ENCODE assay signal across 5 fruit fly cellular contexts in the genomic region with DNA sequence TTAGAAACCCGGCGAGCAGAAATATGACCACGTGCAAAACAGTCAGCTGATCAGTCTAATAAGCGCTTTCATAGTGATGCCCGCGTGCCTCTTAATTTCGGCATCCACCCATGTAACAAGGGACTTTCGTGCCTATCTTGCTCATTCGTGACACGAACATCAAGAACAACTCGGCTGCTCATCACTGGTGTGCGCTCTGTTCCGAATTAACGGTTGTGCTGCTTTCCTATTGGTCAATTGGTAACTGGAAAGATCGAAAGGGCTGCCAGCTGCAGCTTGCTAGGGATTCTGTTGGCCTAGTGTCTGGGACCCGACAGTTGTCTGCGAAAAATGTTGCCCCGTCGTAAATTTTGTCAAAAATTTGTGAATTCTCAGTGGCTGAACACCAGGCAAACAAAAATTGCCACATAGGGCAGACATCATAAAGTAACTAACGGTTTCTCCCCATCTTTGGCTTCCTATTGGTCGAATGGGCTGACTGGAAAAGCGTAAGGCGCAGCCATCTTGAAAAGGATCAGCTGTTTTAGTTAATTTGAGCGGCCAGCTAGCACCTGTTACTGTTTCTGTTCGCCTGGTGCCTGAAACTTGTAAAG.
TF ChIP-seq lines count a peak whose summit lies in the region.

No protein-coding gene starts in this region.

- TF ChIP-seq CTCF in whole organism, embryonic (GFP tag; optimal IDR thresholded peaks at IDR 0.05; lab: Kevin White, UChicago), result no peak

TF ChIP-seq in whole organism, adult, 20 proteins besides CTCF, POLR2A, EP300 and RAD21:
- TF ChIP-seq cnc (optimal IDR thresholded peaks at IDR 0.05; lab: Kevin White, UChicago) (no peak), CG33017 (tag; optimal IDR thresholded peaks at IDR 0.05; lab: Kevin White, UChicago) (no peak), kay (GFP tag; lab: Kevin White, UChicago; ENCODE audit: borderline replicate concordance) (no peak), cic (GFP tag; optimal IDR thresholded peaks at IDR 0.05; lab: Kevin White, UChicago) (peak; percentile 51), CG1620 (GFP tag; optimal IDR thresholded peaks at IDR 0.05; lab: Kevin White, UChicago) (peak; percentile 55), ovo (GFP tag; optimal IDR thresholded peaks at IDR 0.05; lab: Kevin White, UChicago) (peak; percentile 99), Mnt (GFP tag; optimal IDR thresholded peaks at IDR 0.05; lab: Kevin White, UChicago) (peak; percentile 95), Crg-1 (GFP tag; optimal IDR thresholded peaks at IDR 0.05; lab: Kevin White, UChicago) (peak; percentile 48), pad (GFP tag; optimal IDR thresholded peaks at IDR 0.05; lab: Kevin White, UChicago) (peak; percentile 92), CG14711 (tag; optimal IDR thresholded peaks at IDR 0.05; lab: Kevin White, UChicago) (peak; percentile 35), CG7101 (tag; optimal IDR thresholded peaks at IDR 0.05; lab: Kevin White, UChicago) (peak; percentile 34), tj (GFP tag; optimal IDR thresholded peaks at IDR 0.05; lab: Kevin White, UChicago) (peak; percentile 51), bab1 (GFP tag; optimal IDR thresholded peaks at IDR 0.05; lab: Kevin White, UChicago) (peak; percentile 84)
TF ChIP-seq in whole organism, adult: peak in this region for 10.

TF ChIP-seq in whole organism, embryonic, 481 proteins besides CTCF, POLR2A, EP300 and RAD21 (continues in another document):
- TF ChIP-seq ken (GFP tag; IDR thresholded peaks at IDR 0.05; lab: Robert Waterston, UW), result no peak
- no peak for TF ChIP-seq CG17186 (GFP tag; optimal IDR thresholded peaks at IDR 0.05; lab: Kevin White, UChicago)
- no peak for TF ChIP-seq Bdp1 (GFP tag; optimal IDR thresholded peaks at IDR 0.05; lab: Kevin White, UChicago)
- peak; percentile 92 for TF ChIP-seq CG7963 (GFP tag; IDR thresholded peaks at IDR 0.05; lab: Robert Waterston, UW; ENCODE audit: partially characterized antibody)
- TF ChIP-seq Oaz (GFP tag; IDR thresholded peaks at IDR 0.05; lab: Robert Waterston, UW), result no peak
- peak; percentile 33 for TF ChIP-seq kah (GFP tag; optimal IDR thresholded peaks at IDR 0.05; lab: Kevin White, UChicago)
- no peak for TF ChIP-seq CG10209 (GFP tag; optimal IDR thresholded peaks at IDR 0.05; lab: Kevin White, UChicago)
- no peak for TF ChIP-seq dan (GFP tag; IDR thresholded peaks at IDR 0.05; lab: Robert Waterston, UW)
- no peak for TF ChIP-seq CG10565 (GFP tag; optimal IDR thresholded peaks at IDR 0.05; lab: Kevin White, UChicago)
- TF ChIP-seq CG2116 (GFP tag; optimal IDR thresholded peaks at IDR 0.05; lab: Kevin White, UChicago), result no peak
- peak; percentile 96 for TF ChIP-seq chinmo (GFP tag; IDR thresholded peaks at IDR 0.05; lab: Robert Waterston, UW; ENCODE audit: partially characterized antibody)
- TF ChIP-seq CG42726 (GFP tag; IDR thresholded peaks at IDR 0.05; lab: Robert Waterston, UW; ENCODE audit: partially characterized antibody), result peak; percentile 93
- TF ChIP-seq CG14965 (GFP tag; optimal IDR thresholded peaks at IDR 0.05; lab: Kevin White, UChicago; ENCODE audit: borderline replicate concordance), result no peak
- TF ChIP-seq TFAM (GFP tag; optimal IDR thresholded peaks at IDR 0.05; lab: Kevin White, UChicago), result no peak
- peak in 1 of 2 experiments; percentile 32 for TF ChIP-seq dpn (GFP tag; optimal IDR thresholded peaks at IDR 0.05; lab: Kevin White, UChicago)
- TF ChIP-seq CG7928 (GFP tag; optimal IDR thresholded peaks at IDR 0.05; lab: Kevin White, UChicago), result no peak
- TF ChIP-seq CG10274 (GFP tag; optimal IDR thresholded peaks at IDR 0.05; lab: Kevin White, UChicago), result no peak

TF ChIP-seq in whole organism, prepupa, 60 proteins besides CTCF, POLR2A, EP300 and RAD21 (continues in another document):
- peak; percentile 1 for TF ChIP-seq CG6792 (GFP tag; optimal IDR thresholded peaks at IDR 0.05; lab: Kevin White, UChicago)
- no peak for TF ChIP-seq CG9139 (GFP tag; optimal IDR thresholded peaks at IDR 0.05; lab: Kevin White, UChicago)
- TF ChIP-seq Eip75B (GFP tag; optimal IDR thresholded peaks at IDR 0.05; lab: Kevin White, UChicago), result peak; percentile 36
- peak; percentile 24 for TF ChIP-seq CG1621 (tag; optimal IDR thresholded peaks at IDR 0.05; lab: Kevin White, UChicago)
- no peak for TF ChIP-seq Gug (GFP tag; IDR thresholded peaks at IDR 0.05; lab: Robert Waterston, UW)
- TF ChIP-seq CG6854 (GFP tag; optimal IDR thresholded peaks at IDR 0.05; lab: Kevin White, UChicago), result no peak
- peak; percentile 34 for TF ChIP-seq CG6808 (GFP tag; optimal IDR thresholded peaks at IDR 0.05; lab: Kevin White, UChicago)
- TF ChIP-seq CG34406 (GFP tag; optimal IDR thresholded peaks at IDR 0.05; lab: Kevin White, UChicago), result no peak
- TF ChIP-seq achi (GFP tag; optimal IDR thresholded peaks at IDR 0.05; lab: Kevin White, UChicago), result no peak
- peak; percentile 7 for TF ChIP-seq topi (GFP tag; optimal IDR thresholded peaks at IDR 0.05; lab: Kevin White, UChicago)
- peak; percentile 9; the same call in 1 of the 2 replicates for TF ChIP-seq CG15336 (GFP tag; IDR thresholded peaks at IDR 0.05; lab: Robert Waterston, UW)
- no peak for TF ChIP-seq CG6276 (GFP tag; optimal IDR thresholded peaks at IDR 0.05; lab: Kevin White, UChicago)
- no peak for TF ChIP-seq pdm3 (GFP tag; optimal IDR thresholded peaks at IDR 0.05; lab: Kevin White, UChicago)
- TF ChIP-seq vri (GFP tag; optimal IDR thresholded peaks at IDR 0.05; lab: Kevin White, UChicago), result peak; percentile 91
- TF ChIP-seq salr (GFP tag; optimal IDR thresholded peaks at IDR 0.05; lab: Kevin White, UChicago), result no peak
- TF ChIP-seq CG8319 (GFP tag; optimal IDR thresholded peaks at IDR 0.05; lab: Kevin White, UChicago), result no peak
- no peak for TF ChIP-seq dac (GFP tag; optimal IDR thresholded peaks at IDR 0.05; lab: Kevin White, UChicago)
- peak; percentile 6 for TF ChIP-seq Smox (GFP tag; optimal IDR thresholded peaks at IDR 0.05; lab: Kevin White, UChicago)
- no peak for TF ChIP-seq Hr4 (GFP tag; optimal IDR thresholded peaks at IDR 0.05; lab: Kevin White, UChicago)

TF ChIP-seq in whole organism, pupa, 21 proteins besides CTCF, POLR2A, EP300 and RAD21:
- TF ChIP-seq CG34367 (tag; optimal IDR thresholded peaks at IDR 0.05; lab: Kevin White, UChicago) (no peak), Snoo (tag; optimal IDR thresholded peaks at IDR 0.05; lab: Kevin White, UChicago) (peak; percentile 5), EcR (GFP tag; optimal IDR thresholded peaks at IDR 0.05; lab: Kevin White, UChicago) (peak; percentile 53), CG32121 (GFP tag; IDR thresholded peaks at IDR 0.05; lab: Robert Waterston, UW) (0 out of 2 replicates have a peak, but pooled peaks have one; percentile 14), Ets98B (GFP tag; IDR thresholded peaks at IDR 0.05; lab: Robert Waterston, UW) (peak; percentile 33; the same call in 1 of the 2 replicates), CG13204 (GFP tag; optimal IDR thresholded peaks at IDR 0.05; lab: Kevin White, UChicago) (peak; percentile 6), CG15710 (tag; optimal IDR thresholded peaks at IDR 0.05; lab: Kevin White, UChicago) (no peak), fd96Ca (GFP tag; IDR thresholded peaks at IDR 0.05; lab: Robert Waterston, UW) (0 out of 3 replicates have a peak, but pooled peaks have one; percentile 58)

TF ChIP-seq in whole organism, wandering third instar larva, 38 proteins besides CTCF, POLR2A, EP300 and RAD21 (continues in another document):
- peak; percentile 32 to 63 for TF ChIP-seq foxo (GFP tag; optimal IDR thresholded peaks at IDR 0.05; lab: Kevin White, UChicago)
- no peak for TF ChIP-seq brk (GFP tag; optimal IDR thresholded peaks at IDR 0.05; lab: Kevin White, UChicago)
- peak; percentile 26 for TF ChIP-seq h (GFP tag; optimal IDR thresholded peaks at IDR 0.05; lab: Kevin White, UChicago)
- TF ChIP-seq Dif (GFP tag; optimal IDR thresholded peaks at IDR 0.05; lab: Kevin White, UChicago; ENCODE audit: partially characterized antibody), result peak; percentile 37
- TF ChIP-seq Sp1 (GFP tag; optimal IDR thresholded peaks at IDR 0.05; lab: Kevin White, UChicago), result peak; percentile 36
- no peak for TF ChIP-seq CG32264 (GFP tag; optimal IDR thresholded peaks at IDR 0.05; lab: Kevin White, UChicago)
- TF ChIP-seq jim (GFP tag; optimal IDR thresholded peaks at IDR 0.05; lab: Kevin White, UChicago), result no peak
- no peak for TF ChIP-seq OdsH (GFP tag; optimal IDR thresholded peaks at IDR 0.05; lab: Kevin White, UChicago)
- peak; percentile 36 for TF ChIP-seq rgr (GFP tag; optimal IDR thresholded peaks at IDR 0.05; lab: Kevin White, UChicago)
- no peak for TF ChIP-seq dl (GFP tag; optimal IDR thresholded peaks at IDR 0.05; lab: Kevin White, UChicago; ENCODE audit: insufficient read depth in 1 of 2, partially characterized antibody in 2 of 2)
- no peak for TF ChIP-seq Jra (GFP tag; optimal IDR thresholded peaks at IDR 0.05; lab: Kevin White, UChicago)
- TF ChIP-seq tai (GFP tag; optimal IDR thresholded peaks at IDR 0.05; lab: Kevin White, UChicago), result no peak
- TF ChIP-seq Dfd (GFP tag; optimal IDR thresholded peaks at IDR 0.05; lab: Kevin White, UChicago), result no peak
- TF ChIP-seq Myc (optimal IDR thresholded peaks at IDR 0.05; lab: Kevin White, UChicago), result peak; percentile 46
- no peak for TF ChIP-seq dsf (GFP tag; optimal IDR thresholded peaks at IDR 0.05; lab: Kevin White, UChicago; ENCODE audit: borderline replicate concordance)
- TF ChIP-seq Abd-B (GFP tag; optimal IDR thresholded peaks at IDR 0.05; lab: Kevin White, UChicago), result no peak
- TF ChIP-seq ey (GFP tag; optimal IDR thresholded peaks at IDR 0.05; lab: Kevin White, UChicago), result peak; percentile 3
- TF ChIP-seq sage (GFP tag; optimal IDR thresholded peaks at IDR 0.05; lab: Kevin White, UChicago), result no peak
- no peak for TF ChIP-seq Hnf4 (GFP tag; optimal IDR thresholded peaks at IDR 0.05; lab: Kevin White, UChicago)
- TF ChIP-seq HLH106 (tag; optimal IDR thresholded peaks at IDR 0.05; lab: Kevin White, UChicago), result peak; percentile 1
- no peak for TF ChIP-seq Hr78 (GFP tag; optimal IDR thresholded peaks at IDR 0.05; lab: Kevin White, UChicago)
- TF ChIP-seq GATAd (GFP tag; optimal IDR thresholded peaks at IDR 0.05; lab: Kevin White, UChicago), result no peak
- no peak for TF ChIP-seq Rel (GFP tag; optimal IDR thresholded peaks at IDR 0.05; lab: Kevin White, UChicago)
- peak; percentile 75 for TF ChIP-seq Rel (tag; optimal IDR thresholded peaks at IDR 0.05; lab: Kevin White, UChicago)
- TF ChIP-seq Mio (GFP tag; optimal IDR thresholded peaks at IDR 0.05; lab: Kevin White, UChicago), result no peak
- no peak for TF ChIP-seq psq (GFP tag; optimal IDR thresholded peaks at IDR 0.05; lab: Kevin White, UChicago)
- TF ChIP-seq Vsx2 (GFP tag; optimal IDR thresholded peaks at IDR 0.05; lab: Kevin White, UChicago; ENCODE audit: partially characterized antibody), result no peak
- TF ChIP-seq pan (optimal IDR thresholded peaks at IDR 0.05; lab: Kevin White, UChicago), result no peak
- TF ChIP-seq sv (GFP tag; optimal IDR thresholded peaks at IDR 0.05; lab: Kevin White, UChicago), result no peak
- TF ChIP-seq Hr83 (GFP tag; optimal IDR thresholded peaks at IDR 0.05; lab: Kevin White, UChicago; ENCODE audit: poor library complexity, severe bottlenecking), result peak; percentile 46
- peak; percentile 94 for TF ChIP-seq woc (GFP tag; optimal IDR thresholded peaks at IDR 0.05; lab: Kevin White, UChicago)
